Fruit fly (Drosophila melanogaster) whole organism, embryonic: ENCODE measurements around the gene uif.
A peak's percentile ranks its signal among the peaks of the same experiment; 100 is the strongest.

Source experiments
- Awh ChIP-seq: fragments of 200-800 bp; sonication (Bioruptor generic); IDR thresholded peaks from 2 replicates; pipeline ENCODE4, ENCODE4 v1.3.6; 2022; ENCODE audit warnings: missing biosample characterization, missing genetic modification characterization
- BEAF-32 ChIP-seq: fragments of 200-800 bp; sonication (Bioruptor generic); optimal IDR thresholded peaks from 3 replicates; lab custom pipeline; 2017; ENCODE audit warnings: missing biosample characterization, missing genetic modification characterization, mild to moderate bottlenecking, moderate library complexity, missing genetic modification reagents
- Bgb ChIP-seq: fragments of 200-800 bp; sonication (Bioruptor generic); IDR thresholded peaks from 2 replicates; pipeline ENCODE4 v1.3.6; 2022; ENCODE audit warnings: missing biosample characterization, missing genetic modification characterization; ENCODE audit not compliant: partially characterized antibody
- CG1024 ChIP-seq: fragments of 200-800 bp; sonication (Bioruptor generic); IDR thresholded peaks from 2 replicates; pipeline ENCODE4 v1.3.6; 2022; ENCODE audit warnings: missing biosample characterization, missing genetic modification characterization
- CG10979 ChIP-seq: fragments of 200-800 bp; sonication (Bioruptor generic); optimal IDR thresholded peaks from 2 replicates; lab custom pipeline; 2018; ENCODE audit warnings: missing biosample characterization, mild to moderate bottlenecking, missing genetic modification characterization, moderate library complexity
- CG12219 ChIP-seq: fragments of 200-800 bp; sonication (Bioruptor generic); optimal IDR thresholded peaks from 3 replicates; lab custom pipeline; 2018; ENCODE audit warnings: missing biosample characterization, mild to moderate bottlenecking, missing genetic modification characterization
- CG13624 ChIP-seq: fragments of 200-800 bp; sonication (Bioruptor generic); optimal IDR thresholded peaks from 2 replicates; lab custom pipeline; 2016; ENCODE audit warnings: missing biosample characterization, missing genetic modification characterization
- CG14710 ChIP-seq: fragments of 200-800 bp; sonication (Bioruptor generic); optimal IDR thresholded peaks from 3 replicates; lab custom pipeline; 2019; ENCODE audit warnings: missing biosample characterization, mild to moderate bottlenecking, missing genetic modification characterization, moderate library complexity
- CG14860 ChIP-seq: fragments of 200-800 bp; sonication (Bioruptor generic); IDR thresholded peaks from 3 replicates; pipeline ENCODE4 v1.3.6; 2022; ENCODE audit warnings: missing biosample characterization, missing genetic modification characterization; ENCODE audit not compliant: partially characterized antibody
- CG15073 ChIP-seq: fragments of 200-800 bp; sonication (Bioruptor generic); optimal IDR thresholded peaks from 2 replicates; lab custom pipeline; 2016; ENCODE audit warnings: missing biosample characterization, missing genetic modification characterization
- CG17612 ChIP-seq: fragments of 200-800 bp; sonication (Bioruptor generic); IDR thresholded peaks from 2 replicates; pipeline ENCODE4 v1.3.6; 2022; ENCODE audit warnings: missing biosample characterization, missing genetic modification characterization
- CG17829 ChIP-seq: fragments of 200-800 bp; optimal IDR thresholded peaks from 2 replicates; lab custom pipeline; 2019; ENCODE audit warnings: missing biosample characterization, mild to moderate bottlenecking, missing genetic modification characterization, moderate library complexity
- CG30020 ChIP-seq: fragments of 200-800 bp; optimal IDR thresholded peaks from 2 replicates; lab custom pipeline; 2019; ENCODE audit warnings: missing biosample characterization, mild to moderate bottlenecking, missing genetic modification characterization, moderate library complexity
- CG31441 ChIP-seq: fragments of 200-800 bp; sonication (Bioruptor generic); IDR thresholded peaks from 2 replicates; pipeline ENCODE4 v1.3.6; 2022; ENCODE audit warnings: missing biosample characterization, missing genetic modification characterization
- CG34422 ChIP-seq: fragments of 200-800 bp; sonication (Bioruptor generic); IDR thresholded peaks from 3 replicates; pipeline ENCODE4 v1.3.6; 2022; ENCODE audit warnings: missing biosample characterization, missing genetic modification characterization
- CG4404 ChIP-seq: fragments of 200-800 bp; sonication (Bioruptor generic); IDR thresholded peaks from 2 replicates; pipeline ENCODE4 v1.3.6; 2022; ENCODE audit warnings: missing biosample characterization, missing genetic modification characterization
- CG4617 ChIP-seq: fragments of 200-800 bp; sonication (Bioruptor generic); optimal IDR thresholded peaks from 3 replicates; lab custom pipeline; 2016; ENCODE audit warnings: missing biosample characterization, missing genetic modification characterization, borderline replicate concordance
- CG4707 ChIP-seq: fragments of 200-800 bp; sonication (Bioruptor generic); optimal IDR thresholded peaks from 2 replicates; lab custom pipeline; 2018; ENCODE audit warnings: missing biosample characterization, mild to moderate bottlenecking, missing genetic modification characterization, moderate library complexity
- CG6854 ChIP-seq: fragments of 200-800 bp; sonication (Bioruptor generic); optimal IDR thresholded peaks from 3 replicates; lab custom pipeline; 2017; ENCODE audit warnings: missing biosample characterization, mild to moderate bottlenecking, missing genetic modification characterization
- CG8089 ChIP-seq: fragments of 200-800 bp; sonication (Bioruptor generic); optimal IDR thresholded peaks from 3 replicates; lab custom pipeline; 2016; ENCODE audit warnings: missing biosample characterization, missing genetic modification characterization
- CrebB ChIP-seq: fragments of 200-800 bp; sonication (Bioruptor generic); optimal IDR thresholded peaks from 3 replicates; lab custom pipeline; 2018; ENCODE audit warnings: missing biosample characterization, mild to moderate bottlenecking, missing genetic modification characterization
- Dip3 ChIP-seq: fragments of 200-800 bp; sonication (Bioruptor generic); optimal IDR thresholded peaks from 3 replicates; lab custom pipeline; 2016; ENCODE audit warnings: missing biosample characterization, missing genetic modification characterization
- Dll ChIP-seq: fragments of 200-800 bp; sonication (Bioruptor generic); IDR thresholded peaks from 4 replicates; pipeline ENCODE4 v1.3.6; 2022; ENCODE audit warnings: missing biosample characterization, missing genetic modification characterization; ENCODE audit not compliant: partially characterized antibody
- Dref ChIP-seq: fragments of 200-800 bp; sonication (Bioruptor generic); IDR thresholded peaks from 2 replicates; pipeline ENCODE4 v1.3.6; 2022; ENCODE audit warnings: missing biosample characterization, missing genetic modification characterization
- E2f1 ChIP-seq: fragments of 200-800 bp; sonication (Bioruptor generic); IDR thresholded peaks from 2 replicates; pipeline ENCODE4 v1.3.6; 2022; ENCODE audit warnings: missing biosample characterization, missing genetic modification characterization
- Fer3 ChIP-seq: fragments of 200-800 bp; sonication (Bioruptor generic); optimal IDR thresholded peaks from 2 replicates; lab custom pipeline; 2018; ENCODE audit warnings: missing biosample characterization, mild to moderate bottlenecking, missing genetic modification characterization, moderate library complexity
- HmgZ ChIP-seq: fragments of 200-800 bp; sonication (Bioruptor generic); optimal IDR thresholded peaks from 2 replicates; lab custom pipeline; 2018; ENCODE audit warnings: missing biosample characterization, mild to moderate bottlenecking, missing genetic modification characterization
- NC2β ChIP-seq: fragments of 200-800 bp; sonication (Bioruptor generic); optimal IDR thresholded peaks from 2 replicates; lab custom pipeline; 2016; ENCODE audit warnings: missing biosample characterization, missing genetic modification characterization
- Nf-YC ChIP-seq: fragments of 200-800 bp; optimal IDR thresholded peaks from 3 replicates; lab custom pipeline; 2019; ENCODE audit warnings: missing biosample characterization, mild to moderate bottlenecking, missing genetic modification characterization, moderate library complexity
- Oli ChIP-seq: fragments of 200-800 bp; sonication (Bioruptor generic); optimal IDR thresholded peaks from 2 replicates; lab custom pipeline; 2018; ENCODE audit warnings: missing biosample characterization, mild to moderate bottlenecking, missing genetic modification characterization, moderate library complexity
- PHDP ChIP-seq: fragments of 200-800 bp; sonication (Bioruptor generic); optimal IDR thresholded peaks from 3 replicates; lab custom pipeline; 2018; ENCODE audit warnings: missing biosample characterization, mild to moderate bottlenecking, missing genetic modification characterization, moderate library complexity
- Scr ChIP-seq: fragments of 200-800 bp; sonication (Bioruptor generic); IDR thresholded peaks from 2 replicates; pipeline ENCODE4 v1.3.6; 2022; ENCODE audit warnings: missing biosample characterization, missing genetic modification characterization; ENCODE audit not compliant: partially characterized antibody
- YL-1 ChIP-seq: fragments of 200-800 bp; sonication (Bioruptor generic); optimal IDR thresholded peaks from 3 replicates; lab custom pipeline; 2017; ENCODE audit warnings: missing biosample characterization, mild to moderate bottlenecking, missing genetic modification characterization
- br ChIP-seq: fragments of >200 bp; optimal IDR thresholded peaks from 2 replicates; lab custom pipeline; 2017
- chinmo ChIP-seq: fragments of 200-800 bp; sonication (Bioruptor generic); IDR thresholded peaks from 4 replicates; pipeline ENCODE4 v1.3.6; 2022; ENCODE audit warnings: missing biosample characterization, missing genetic modification characterization; ENCODE audit not compliant: partially characterized antibody
- dm ChIP-seq: fragments of 200-800 bp; sonication (Bioruptor generic); optimal IDR thresholded peaks from 3 replicates; lab custom pipeline; 2016; ENCODE audit warnings: missing biosample characterization, missing genetic modification characterization
- gcm ChIP-seq: fragments of 200-800 bp; sonication (Bioruptor generic); optimal IDR thresholded peaks from 2 replicates; lab custom pipeline; 2019; ENCODE audit warnings: missing biosample characterization, mild to moderate bottlenecking, missing genetic modification characterization, moderate library complexity
- hbn ChIP-seq: fragments of 200-800 bp; sonication (Bioruptor generic); IDR thresholded peaks from 2 replicates; pipeline ENCODE4 v1.3.6; 2022; ENCODE audit warnings: missing biosample characterization, missing genetic modification characterization; ENCODE audit not compliant: partially characterized antibody
- hth ChIP-seq: fragments of >200 bp; optimal IDR thresholded peaks from 2 replicates; lab custom pipeline; 2017; ENCODE audit warnings: inconsistent platforms
- knrl ChIP-seq: fragments of 200-800 bp; sonication (Bioruptor generic); IDR thresholded peaks from 3 replicates; pipeline ENCODE4 v1.3.6; 2022; ENCODE audit warnings: missing biosample characterization, missing genetic modification characterization; ENCODE audit not compliant: partially characterized antibody
- mirr ChIP-seq: fragments of 200-800 bp; sonication (Bioruptor generic); optimal IDR thresholded peaks from 3 replicates; lab custom pipeline; 2018; ENCODE audit warnings: missing biosample characterization, mild to moderate bottlenecking, missing genetic modification characterization
- nerfin-1 ChIP-seq: fragments of 200-800 bp; sonication (Bioruptor generic); optimal IDR thresholded peaks from 3 replicates; lab custom pipeline; 2019; ENCODE audit warnings: missing biosample characterization, mild to moderate bottlenecking, missing genetic modification characterization, moderate library complexity
- nmo ChIP-seq: fragments of 200-800 bp; sonication (Bioruptor generic); optimal IDR thresholded peaks from 2 replicates; lab custom pipeline; 2018; ENCODE audit warnings: missing biosample characterization, mild to moderate bottlenecking, missing genetic modification characterization, moderate library complexity
- pfk ChIP-seq: fragments of 200-800 bp; sonication (Bioruptor generic); optimal IDR thresholded peaks from 2 replicates; lab custom pipeline; 2018; ENCODE audit warnings: missing biosample characterization, mild to moderate bottlenecking, missing genetic modification characterization, moderate library complexity
- pzg ChIP-seq: fragments of 200-800 bp; sonication (Bioruptor generic); optimal IDR thresholded peaks from 3 replicates; lab custom pipeline; 2018; ENCODE audit warnings: missing biosample characterization, mild to moderate bottlenecking, missing genetic modification characterization, moderate library complexity
- row ChIP-seq: fragments of 200-800 bp; sonication (Bioruptor generic); IDR thresholded peaks from 3 replicates; pipeline ENCODE4 v1.3.6; 2022; ENCODE audit warnings: missing biosample characterization, missing genetic modification characterization
- scrt ChIP-seq: fragments of 200-800 bp; sonication (Bioruptor generic); optimal IDR thresholded peaks from 2 replicates; lab custom pipeline; 2018; ENCODE audit warnings: missing biosample characterization, mild to moderate bottlenecking, missing genetic modification characterization, moderate library complexity
- sens ChIP-seq: fragments of 200-800 bp; sonication (Bioruptor generic); peaks from one replicate; lab custom pipeline; 2016; ENCODE audit warnings: missing biosample characterization, missing genetic modification characterization
- tap ChIP-seq: fragments of 200-800 bp; optimal IDR thresholded peaks from 3 replicates; lab custom pipeline; 2019; ENCODE audit warnings: missing biosample characterization, mild to moderate bottlenecking, missing genetic modification characterization, moderate library complexity
- unc-4 ChIP-seq: fragments of 200-800 bp; sonication (Bioruptor generic); IDR thresholded peaks from 2 replicates; pipeline ENCODE4 v1.3.6; 2022; ENCODE audit warnings: missing biosample characterization, missing genetic modification characterization; ENCODE audit not compliant: partially characterized antibody

The uif gene

DNA sequence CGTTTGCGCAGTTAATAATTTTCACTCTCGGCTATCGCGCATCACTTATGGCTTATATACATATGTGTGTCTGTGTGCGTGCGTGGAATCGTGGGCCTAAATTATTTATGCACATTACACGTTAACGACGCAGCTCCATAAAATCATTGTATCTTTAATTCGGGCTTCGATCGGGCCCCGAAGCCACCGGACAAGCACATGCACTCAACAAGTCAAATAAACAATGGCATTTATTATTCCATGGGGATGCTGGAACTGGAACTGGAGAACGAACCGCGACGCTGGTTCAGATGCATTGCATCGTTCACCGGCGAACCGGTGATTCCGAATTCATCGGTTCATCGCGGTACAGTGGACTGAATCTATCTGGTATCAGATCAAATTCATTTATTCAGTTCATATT lies 61.6 kb downstream of the uif start, which contains the start of gene ihog:
ihog (minus strand) TSS at position 269 of the 403 bp plus-strand sequence.
- peak; percentile 62 for TF ChIP-seq scrt
- TF ChIP-seq sens (GFP tag; lab: Kevin White, UChicago) = peak; percentile 70
- peak; percentile 49 for TF ChIP-seq pzg
- TF ChIP-seq Oli (tag; lab: Kevin White, UChicago) = no peak
- no peak for TF ChIP-seq CG13624 (GFP tag; lab: Kevin White, UChicago)
- TF ChIP-seq CG30020 (tag; lab: Kevin White, UChicago) = peak; percentile 45
- no peak for TF ChIP-seq br (lab: Kevin White, UChicago)
- TF ChIP-seq CG8089 (GFP tag; lab: Kevin White, UChicago) = no peak
- TF ChIP-seq CG10979 (tag; lab: Kevin White, UChicago) = peak; percentile 14
- TF ChIP-seq CG31441 = peak; percentile 41; the same call in 1 of the 2 replicates
- peak; percentile 15 for TF ChIP-seq gcm
- peak; percentile 12 for TF ChIP-seq CG17829
- TF ChIP-seq CG17612 (GFP tag; lab: Robert Waterston, UW) = no peak
- TF ChIP-seq Dll (GFP tag; lab: Robert Waterston, UW) = peak; percentile 54; the same call in 3 of the 4 replicates
- no peak for TF ChIP-seq Dip3
- peak; percentile 13 for TF ChIP-seq HmgZ
- TF ChIP-seq YL-1 (GFP tag; lab: Kevin White, UChicago) = peak; percentile 60
- TF ChIP-seq unc-4 (GFP tag; lab: Robert Waterston, UW) = peak; percentile 47; the same call in 1 of the 2 replicates
- peak; percentile 10 for TF ChIP-seq CrebB
- no peak for TF ChIP-seq mirr (GFP tag; lab: Kevin White, UChicago)
- TF ChIP-seq Bgb (GFP tag; lab: Robert Waterston, UW) = peak; percentile 59
- no peak for TF ChIP-seq CG1024 (GFP tag; lab: Robert Waterston, UW)
- 0 out of 2 replicates have a peak, but pooled peaks have one; percentile 23 for TF ChIP-seq hbn (GFP tag; lab: Robert Waterston, UW)
- no peak for TF ChIP-seq CG12219 (GFP tag; lab: Kevin White, UChicago)
- TF ChIP-seq Dref (GFP tag; lab: Robert Waterston, UW) = peak; percentile 7; the same call in 1 of the 2 replicates
- 0 out of 2 replicates have a peak, but pooled peaks have one; percentile 6 for TF ChIP-seq E2f1 (GFP tag; lab: Robert Waterston, UW)
- peak; percentile 66 for TF ChIP-seq CG14860 (GFP tag; lab: Robert Waterston, UW)
- peak; percentile 7 for TF ChIP-seq CG6854
- TF ChIP-seq CG34422 (GFP tag; lab: Robert Waterston, UW) = peak; percentile 35; the same call in 1 of the 3 replicates
- peak; percentile 81 for TF ChIP-seq pfk (GFP tag; lab: Kevin White, UChicago)
- TF ChIP-seq CG4617 (GFP tag; lab: Kevin White, UChicago) = peak; percentile 71
- peak; percentile 88 for TF ChIP-seq row (GFP tag; lab: Robert Waterston, UW)
- TF ChIP-seq CG14710 (tag; lab: Kevin White, UChicago) = peak; percentile 16
- peak; percentile 46 for TF ChIP-seq tap (tag; lab: Kevin White, UChicago)
- TF ChIP-seq NC2β (GFP tag; lab: Kevin White, UChicago) = no peak
- TF ChIP-seq dm (GFP tag; lab: Kevin White, UChicago) = no peak
- TF ChIP-seq nmo (GFP tag; lab: Kevin White, UChicago) = no peak
- peak; percentile 48 for TF ChIP-seq BEAF-32 (GFP tag; lab: Kevin White, UChicago)
- no peak for TF ChIP-seq CG15073 (GFP tag; lab: Kevin White, UChicago)
- peak; percentile 66; the same call in 2 of the 3 replicates for TF ChIP-seq knrl
- TF ChIP-seq PHDP = peak; percentile 0
- TF ChIP-seq CG4404 (GFP tag; lab: Robert Waterston, UW) = no peak
- TF ChIP-seq Scr (GFP tag; lab: Robert Waterston, UW) = peak; percentile 47; the same call in 1 of the 2 replicates
- peak; percentile 99 for TF ChIP-seq chinmo (GFP tag; lab: Robert Waterston, UW)
- peak; percentile 87 for TF ChIP-seq CG4707 (GFP tag; lab: Kevin White, UChicago)
- no peak for TF ChIP-seq hth (lab: Kevin White, UChicago)
- TF ChIP-seq Nf-YC (tag; lab: Kevin White, UChicago) = no peak
- TF ChIP-seq Fer3 = no peak
- TF ChIP-seq nerfin-1 (tag; lab: Kevin White, UChicago) = peak; percentile 19
- no peak for TF ChIP-seq Awh (GFP tag; lab: Robert Waterston, UW)
